Worm (Caenorhabditis elegans) whole organism, mixed stage, embryonic: ENCODE data around the gene F59A6.3.

Experiments
- M03D4.4 ChIP-seq: sonication (generic microtip); optimal IDR thresholded peaks from 2 replicates; lab custom pipeline; 2017; ENCODE audit warnings: mild to moderate bottlenecking, missing genetic modification characterization, missing compliant biosample characterization
- bed-3 ChIP-seq: fragments of 200-800 bp; sonication (Bioruptor generic); optimal IDR thresholded peaks from 3 replicates; lab custom pipeline; 2018; ENCODE audit warnings: mild to moderate bottlenecking, missing genetic modification characterization, moderate library complexity, missing compliant biosample characterization
- blmp-1 ChIP-seq: fragments of 150-350 bp; optimal IDR thresholded peaks from 2 replicates; lab custom pipeline; 2014; ENCODE audit warnings: missing biosample characterization, missing genetic modification characterization
- ceh-39 ChIP-seq: fragments of 150-350 bp; optimal IDR thresholded peaks from 2 replicates; lab custom pipeline; 2014; ENCODE audit warnings: missing biosample characterization, missing genetic modification characterization
- drap-1 ChIP-seq: fragments of 200-800 bp; sonication (Bioruptor generic); optimal IDR thresholded peaks from 3 replicates; lab custom pipeline; 2018; ENCODE audit warnings: mild to moderate bottlenecking, missing genetic modification characterization, missing compliant biosample characterization
- elt-1 ChIP-seq: sonication (generic microtip); optimal IDR thresholded peaks from 2 replicates; lab custom pipeline; 2017; ENCODE audit warnings: missing genetic modification characterization, mild to moderate bottlenecking, missing compliant biosample characterization, antibody characterized with exemption, moderate library complexity, borderline replicate concordance; ENCODE audit not compliant: insufficient read depth
- elt-3 ChIP-seq: fragments of 150-350 bp; optimal IDR thresholded peaks from 2 replicates; lab custom pipeline; 2014; ENCODE audit warnings: missing biosample characterization, missing genetic modification characterization
- flh-1 ChIP-seq: fragments of 200-800 bp; sonication (Bioruptor generic); optimal IDR thresholded peaks from 2 replicates; lab custom pipeline; 2018; ENCODE audit warnings: mild to moderate bottlenecking, missing genetic modification characterization, moderate library complexity, missing compliant biosample characterization
- ham-2 ChIP-seq: fragments of 200-800 bp; sonication (Bioruptor generic); optimal IDR thresholded peaks from 2 replicates; lab custom pipeline; 2018; ENCODE audit warnings: mild to moderate bottlenecking, missing genetic modification characterization, missing compliant biosample characterization
- hlh-1 ChIP-seq: fragments of 150-350 bp; optimal IDR thresholded peaks from 2 replicates; lab custom pipeline; 2014; ENCODE audit warnings: missing biosample characterization, missing genetic modification reagents, missing genetic modification characterization
- lin-13 ChIP-seq: fragments of 150-350 bp; optimal IDR thresholded peaks from 2 replicates; lab custom pipeline; 2014; ENCODE audit warnings: missing biosample characterization, missing genetic modification characterization
- lin-32 ChIP-seq: fragments of 200-800 bp; sonication (Bioruptor generic); optimal IDR thresholded peaks from 2 replicates; lab custom pipeline; 2018; ENCODE audit warnings: mild to moderate bottlenecking, missing genetic modification characterization, missing compliant biosample characterization
- lsy-2 ChIP-seq: fragments of 150-350 bp; optimal IDR thresholded peaks from 2 replicates; lab custom pipeline; 2014; ENCODE audit warnings: missing biosample characterization, missing genetic modification characterization
- mab-5 ChIP-seq: fragments of 150-350 bp; optimal IDR thresholded peaks from 2 replicates; lab custom pipeline; 2014; ENCODE audit warnings: missing biosample characterization, missing genetic modification characterization
- mep-1 ChIP-seq: fragments of 150-350 bp; optimal IDR thresholded peaks from 2 replicates; lab custom pipeline; 2017; ENCODE audit warnings: missing biosample characterization, missing genetic modification reagents, missing genetic modification characterization, inconsistent platforms
- mls-2 ChIP-seq: sonication (generic microtip); optimal IDR thresholded peaks from 2 replicates; lab custom pipeline; 2016; ENCODE audit warnings: mild to moderate bottlenecking, missing genetic modification characterization, moderate library complexity, missing compliant biosample characterization
- nhr-12 ChIP-seq: fragments of 150-350 bp; optimal IDR thresholded peaks from 2 replicates; lab custom pipeline; 2014; ENCODE audit warnings: missing biosample characterization, missing genetic modification characterization
- nhr-2 ChIP-seq: fragments of 150-350 bp; optimal IDR thresholded peaks from 2 replicates; lab custom pipeline; 2014; ENCODE audit warnings: missing biosample characterization, missing genetic modification characterization
- nhr-76 ChIP-seq: sonication (generic microtip); optimal IDR thresholded peaks from 2 replicates; lab custom pipeline; 2017; ENCODE audit warnings: missing biosample characterization, missing genetic modification characterization
- pha-4 ChIP-seq: fragments of 150-350 bp; optimal IDR thresholded peaks from 2 replicates; lab custom pipeline; 2018; ENCODE audit warnings: missing biosample characterization, missing genetic modification reagents, missing genetic modification characterization
- sem-2 ChIP-seq: fragments of 200-800 bp; sonication (Bioruptor generic); optimal IDR thresholded peaks from 2 replicates; lab custom pipeline; 2018; ENCODE audit warnings: mild to moderate bottlenecking, missing genetic modification characterization, missing compliant biosample characterization
- snpc-4 ChIP-seq: fragments of 150-350 bp; optimal IDR thresholded peaks from 2 replicates; lab custom pipeline; 2014; ENCODE audit warnings: missing biosample characterization, missing genetic modification characterization
- sptf-1 ChIP-seq: sonication (generic microtip); optimal IDR thresholded peaks from 2 replicates; lab custom pipeline; 2017; ENCODE audit warnings: mild to moderate bottlenecking, missing genetic modification characterization, moderate library complexity, missing compliant biosample characterization
- tbx-8 ChIP-seq: fragments of 200-800 bp; sonication (Bioruptor generic); optimal IDR thresholded peaks from 2 replicates; lab custom pipeline; 2018; ENCODE audit warnings: mild to moderate bottlenecking, missing genetic modification characterization, moderate library complexity, missing compliant biosample characterization
- unc-120 ChIP-seq: sonication (generic microtip); optimal IDR thresholded peaks from 2 replicates; lab custom pipeline; 2017; ENCODE audit warnings: missing genetic modification characterization, missing compliant biosample characterization; ENCODE audit not compliant: poor library complexity, severe bottlenecking
- unc-39 ChIP-seq: fragments of 150-350 bp; optimal IDR thresholded peaks from 2 replicates; lab custom pipeline; 2014; ENCODE audit warnings: missing biosample characterization, missing genetic modification characterization
- zip-8 ChIP-seq: fragments of 150-350 bp; optimal IDR thresholded peaks from 2 replicates; lab custom pipeline; 2014; ENCODE audit warnings: missing biosample characterization, missing genetic modification characterization
- ztf-11 ChIP-seq: fragments of 150-350 bp; optimal IDR thresholded peaks from 2 replicates; lab custom pipeline; 2014; ENCODE audit warnings: missing biosample characterization, missing genetic modification characterization

The F59A6.3 gene

DNA sequence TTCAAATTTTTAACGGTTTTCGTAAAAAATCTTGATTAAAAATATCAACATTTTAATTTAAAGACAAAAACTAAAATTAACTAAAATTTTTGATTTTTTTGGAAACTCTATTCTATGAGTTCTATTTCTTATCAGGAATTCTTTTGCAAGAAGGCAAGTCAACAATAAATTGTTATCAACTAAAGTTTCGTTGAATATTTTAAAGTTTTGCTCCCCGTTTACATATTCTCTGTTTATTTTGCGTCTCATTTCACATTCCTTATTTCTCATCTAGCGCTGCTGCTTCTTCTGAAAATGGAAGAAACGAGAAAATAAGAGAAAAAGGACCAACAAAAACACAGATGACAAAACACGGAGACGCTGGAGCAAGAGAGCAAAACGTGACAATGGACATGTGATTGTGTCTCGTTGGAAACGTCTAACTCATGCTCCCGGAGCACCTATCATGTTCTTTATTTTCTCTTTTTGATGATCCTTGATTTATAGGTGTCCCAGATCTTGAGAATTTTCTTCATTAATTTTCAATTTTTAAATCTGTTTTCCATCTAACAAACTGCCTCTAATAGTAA, 12.5 kb downstream of the F59A6.3 start:
- TF ChIP-seq ztf-11 (no peak), M03D4.4 (tag; lab: Kevin White, UChicago) (no peak), elt-3 (tag; lab: Kevin White, UChicago) (no peak), sem-2 (GFP tag; lab: Kevin White, UChicago) (no peak), bed-3 (GFP tag; lab: Kevin White, UChicago) (no peak), mep-1 (no peak)
- TF ChIP-seq, all 35 proteins: peak for 0

- TF ChIP-seq mep-1 (no peak), elt-1 (tag; lab: Kevin White, UChicago) (no peak), bed-3 (GFP tag; lab: Kevin White, UChicago) (no peak), lin-32 (GFP tag; lab: Kevin White, UChicago) (no peak), pha-4 (tag; lab: Kevin White, UChicago) (no peak), unc-39 (tag; lab: Kevin White, UChicago) (no peak), hlh-1 (tag; lab: Kevin White, UChicago) (no peak), sem-2 (GFP tag; lab: Kevin White, UChicago) (no peak), lsy-2 (tag; lab: Kevin White, UChicago) (no peak), snpc-4 (tag; lab: Kevin White, UChicago) (no peak), unc-120 (tag; lab: Kevin White, UChicago) (no peak), nhr-12 (tag; lab: Kevin White, UChicago) (no peak), sptf-1 (tag; lab: Kevin White, UChicago) (no peak)
Observed at ce11 chrII:5021518-5021917, 13.4 kb downstream of the F59A6.3 start.

ce11 chrII:5022381-5022855, 14.3 kb downstream of the F59A6.3 start, which contains the start of the genes nsy-1 and F59A6.13:
Gene nsy-1 (plus strand): TSS chrII:5022757.
Gene F59A6.13 (plus strand): TSS chrII:5022805.
- TF ChIP-seq nhr-2 (tag; lab: Kevin White, UChicago) (no peak), sptf-1 (tag; lab: Kevin White, UChicago) (no peak), tbx-8 (GFP tag; lab: Kevin White, UChicago) (no peak), nhr-76 (tag; lab: Kevin White, UChicago) (no peak), ceh-39 (tag; lab: Kevin White, UChicago) (no peak), blmp-1 (tag; lab: Kevin White, UChicago) (no peak), flh-1 (no peak), ztf-11 (no peak), ham-2 (no peak), drap-1 (GFP tag; lab: Kevin White, UChicago) (no peak)

ce11 chrII:5027952-5028351, 19.8 kb downstream of the F59A6.3 start:
- no peak for TF ChIP-seq elt-1 (tag; lab: Kevin White, UChicago)
- TF ChIP-seq elt-3 (tag; lab: Kevin White, UChicago): no peak
- no peak for TF ChIP-seq lsy-2 (tag; lab: Kevin White, UChicago)
- no peak for TF ChIP-seq ztf-11
- TF ChIP-seq lin-32 (GFP tag; lab: Kevin White, UChicago): no peak
- TF ChIP-seq ceh-39 (tag; lab: Kevin White, UChicago): no peak
- no peak for TF ChIP-seq lin-13 (tag; lab: Kevin White, UChicago)
- no peak for TF ChIP-seq mls-2 (tag; lab: Kevin White, UChicago)
- no peak for TF ChIP-seq snpc-4 (tag; lab: Kevin White, UChicago)
- TF ChIP-seq sptf-1 (tag; lab: Kevin White, UChicago): no peak
- no peak for TF ChIP-seq blmp-1 (tag; lab: Kevin White, UChicago)
- TF ChIP-seq nhr-76 (tag; lab: Kevin White, UChicago): no peak
- TF ChIP-seq, all 35 proteins: peak for 0

DNA sequence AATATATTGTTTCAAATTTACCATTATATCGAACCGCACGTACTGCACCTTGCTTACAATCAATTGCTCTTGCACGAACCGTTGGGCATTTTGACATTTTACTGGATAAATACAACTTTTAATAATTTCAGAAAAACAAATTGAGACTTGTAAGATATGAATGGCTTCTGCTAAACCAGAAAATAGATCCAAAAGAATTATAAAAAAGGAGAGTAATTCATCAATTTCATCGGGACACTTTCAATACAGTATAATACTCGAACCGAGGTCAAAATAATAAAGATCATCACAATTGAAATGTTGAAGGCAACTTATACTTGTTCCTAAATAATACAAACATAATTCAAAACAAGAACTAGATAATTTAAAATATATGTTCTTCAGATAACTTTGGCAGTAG, 23.5 kb downstream of the F59A6.3 start, which contains the start of gene wdr-83:
TSS of gene wdr-83 (minus strand) at position 101 of the 400 bp plus-strand sequence.
- no peak for TF ChIP-seq lin-13 (tag; lab: Kevin White, UChicago)
- no peak for TF ChIP-seq nhr-76 (tag; lab: Kevin White, UChicago)
- TF ChIP-seq nhr-12 (tag; lab: Kevin White, UChicago): no peak
- no peak for TF ChIP-seq mab-5
- no peak for TF ChIP-seq mls-2 (tag; lab: Kevin White, UChicago)
- TF ChIP-seq ceh-39 (tag; lab: Kevin White, UChicago): no peak
- no peak for TF ChIP-seq unc-39 (tag; lab: Kevin White, UChicago)
- TF ChIP-seq lsy-2 (tag; lab: Kevin White, UChicago): no peak
- TF ChIP-seq mep-1: no peak
- no peak for TF ChIP-seq pha-4 (tag; lab: Kevin White, UChicago)
- TF ChIP-seq ham-2: no peak
- no peak for TF ChIP-seq zip-8
- no peak for TF ChIP-seq elt-3 (tag; lab: Kevin White, UChicago)
